Worm (Caenorhabditis elegans) whole organism, young adult: ENCODE results near the gene rpl-33.

Experiments used
- aptf-2 ChIP-seq: fragments of 200-800 bp; sonication (Bioruptor generic); conservative IDR thresholded peaks from 2 replicates; pipeline ENCODE4 v1.3.6; 2022; ENCODE audit warnings: missing genetic modification reagents, missing genetic modification characterization, missing compliant biosample characterization
- hlh-12 ChIP-seq: sonication (generic microtip); optimal IDR thresholded peaks from 2 replicates; lab custom pipeline; 2016; ENCODE audit warnings: missing genetic modification characterization, missing compliant biosample characterization
- hlh-26 ChIP-seq: fragments of 200-800 bp; sonication (Bioruptor generic); conservative IDR thresholded peaks from 2 replicates; pipeline ENCODE4 v1.3.6; 2022; ENCODE audit warnings: missing genetic modification reagents, missing genetic modification characterization, missing compliant biosample characterization
- lin-40 ChIP-seq: sonication (generic microtip); optimal IDR thresholded peaks from 2 replicates; lab custom pipeline; 2016; ENCODE audit warnings: missing genetic modification characterization, mild to moderate bottlenecking, missing compliant biosample characterization, missing genotype, missing genetic modification reagents
- madf-8 ChIP-seq: fragments of 200-800 bp; sonication (Bioruptor generic); conservative IDR thresholded peaks from 2 replicates; pipeline ENCODE4 v1.3.6; 2022; ENCODE audit warnings: missing genetic modification reagents, missing genetic modification characterization, missing compliant biosample characterization
- repo-1 ChIP-seq: sonication (generic microtip); optimal IDR thresholded peaks from 2 replicates; lab custom pipeline; 2017; ENCODE audit warnings: mild to moderate bottlenecking, missing genetic modification characterization, missing compliant biosample characterization

ce11 chrII:7093339-7093821 lies 12.0 kb upstream of the rpl-33 start, which contains the start of gene T02G5.3:
- TF ChIP-seq hlh-12 (tag; lab: Kevin White, UChicago), result no peak
- TF ChIP-seq madf-8 (GFP tag; lab: Robert Waterston, UW), result no peak
- no peak for TF ChIP-seq lin-40 (tag; lab: Kevin White, UChicago)
- no peak for TF ChIP-seq hlh-26 (GFP tag; lab: Robert Waterston, UW)
- TF ChIP-seq repo-1, result no peak
- TF ChIP-seq aptf-2, result no peak
